Worm (Caenorhabditis elegans): ENCODE measurements around the gene pcp-5.

Gene pcp-5

ce11 chrIII:7892333-7892732, 15.1 kb downstream of the pcp-5 start:
- no peak for TF ChIP-seq ceh-83 (GFP tag; optimal IDR thresholded peaks at IDR 0.05)
- no peak for TF ChIP-seq mep-1 (tag; optimal IDR thresholded peaks at IDR 0.05)
- TF ChIP-seq sem-2 (GFP tag; optimal IDR thresholded peaks at IDR 0.05): no peak
- no peak for TF ChIP-seq blmp-1 (tag; optimal IDR thresholded peaks at IDR 0.05)
- no peak for TF ChIP-seq nhr-2 (tag; optimal IDR thresholded peaks at IDR 0.05)
- no peak for TF ChIP-seq mab-5 (tag; optimal IDR thresholded peaks at IDR 0.05)
- TF ChIP-seq bed-3 (GFP tag; optimal IDR thresholded peaks at IDR 0.05): no peak
- no peak for TF ChIP-seq unc-39 (tag; optimal IDR thresholded peaks at IDR 0.05)
- TF ChIP-seq nhr-28 (tag; optimal IDR thresholded peaks at IDR 0.05): no peak
- no peak for TF ChIP-seq ham-2 (GFP tag; optimal IDR thresholded peaks at IDR 0.05)
- no peak for TF ChIP-seq cnd-1 (tag; optimal IDR thresholded peaks at IDR 0.05)

- TF ChIP-seq unc-120 (tag; optimal IDR thresholded peaks at IDR 0.05; ENCODE audit: poor library complexity, severe bottlenecking): peak; percentile 68
- TF ChIP-seq M03D4.4 (tag; optimal IDR thresholded peaks at IDR 0.05): no peak
- peak; percentile 56 for TF ChIP-seq lsy-2 (tag; optimal IDR thresholded peaks at IDR 0.05)
- no peak for TF ChIP-seq lin-32 (GFP tag; optimal IDR thresholded peaks at IDR 0.05)
- TF ChIP-seq ces-1 (GFP tag; optimal IDR thresholded peaks at IDR 0.05): peak; percentile 59
- TF ChIP-seq drap-1 (GFP tag; optimal IDR thresholded peaks at IDR 0.05): no peak
- no peak for TF ChIP-seq elt-3 (tag; optimal IDR thresholded peaks at IDR 0.05)
- TF ChIP-seq ham-2 (GFP tag; optimal IDR thresholded peaks at IDR 0.05): peak; percentile 74
- TF ChIP-seq elt-1 (tag; optimal IDR thresholded peaks at IDR 0.05; ENCODE audit: borderline replicate concordance, insufficient read depth): no peak
- TF ChIP-seq ceh-43 (GFP tag; optimal IDR thresholded peaks at IDR 0.05): no peak
- TF ChIP-seq flh-1 (GFP tag; optimal IDR thresholded peaks at IDR 0.05): no peak
- no peak for TF ChIP-seq sptf-1 (tag; optimal IDR thresholded peaks at IDR 0.05)
- peak; percentile 71 for TF ChIP-seq pha-4 (tag; optimal IDR thresholded peaks at IDR 0.05)
- TF ChIP-seq sem-2 (GFP tag; optimal IDR thresholded peaks at IDR 0.05): no peak
- no peak for TF ChIP-seq ztf-11 (tag; optimal IDR thresholded peaks at IDR 0.05)
- peak; percentile 46 for TF ChIP-seq nhr-237 (tag; optimal IDR thresholded peaks at IDR 0.05)
- peak; percentile 77 for TF ChIP-seq nhr-2 (tag; optimal IDR thresholded peaks at IDR 0.05)
- peak; percentile 40 for TF ChIP-seq mep-1 (tag; optimal IDR thresholded peaks at IDR 0.05)
- TF ChIP-seq zip-8 (tag; optimal IDR thresholded peaks at IDR 0.05): no peak
- no peak for TF ChIP-seq nhr-76 (tag; optimal IDR thresholded peaks at IDR 0.05)
- TF ChIP-seq hlh-1 (tag; optimal IDR thresholded peaks at IDR 0.05): peak; percentile 93
- peak; percentile 68 for TF ChIP-seq mls-2 (tag; optimal IDR thresholded peaks at IDR 0.05)
- TF ChIP-seq lin-13 (tag; optimal IDR thresholded peaks at IDR 0.05): peak; percentile 19
- no peak for TF ChIP-seq unc-39 (tag; optimal IDR thresholded peaks at IDR 0.05)
- TF ChIP-seq ceh-83 (GFP tag; optimal IDR thresholded peaks at IDR 0.05): no peak
- peak; percentile 10 for TF ChIP-seq cnd-1 (tag; optimal IDR thresholded peaks at IDR 0.05)
- TF ChIP-seq nhr-28 (tag; optimal IDR thresholded peaks at IDR 0.05): no peak
- no peak for TF ChIP-seq snpc-4 (tag; optimal IDR thresholded peaks at IDR 0.05)
- TF ChIP-seq unc-62 (GFP tag; optimal IDR thresholded peaks at IDR 0.05): no peak
- TF ChIP-seq ceh-39 (tag; optimal IDR thresholded peaks at IDR 0.05): peak; percentile 8
- no peak for TF ChIP-seq tbx-8 (GFP tag; optimal IDR thresholded peaks at IDR 0.05)
- TF ChIP-seq nhr-12 (tag; optimal IDR thresholded peaks at IDR 0.05): no peak
- no peak for TF ChIP-seq bed-3 (GFP tag; optimal IDR thresholded peaks at IDR 0.05)
- TF ChIP-seq mab-5 (tag; optimal IDR thresholded peaks at IDR 0.05): no peak
- TF ChIP-seq blmp-1 (tag; optimal IDR thresholded peaks at IDR 0.05): no peak
These were observed 15.7 kb downstream of the pcp-5 start, which contains the start of the genes ZK688.5 and fahd-1 for ce11 chrIII:7891573-7892306. Gene ZK688.5 (minus strand): TSS chrIII:7891623. Gene fahd-1 (plus strand): TSS chrIII:7892256.

ce11 chrIII:7889036-7889435, 18.4 kb downstream of the pcp-5 start:
- no peak for TF ChIP-seq sem-2 (GFP tag; optimal IDR thresholded peaks at IDR 0.05)
- TF ChIP-seq lin-13 (tag; optimal IDR thresholded peaks at IDR 0.05): no peak
- no peak for TF ChIP-seq nhr-28 (tag; optimal IDR thresholded peaks at IDR 0.05)
- no peak for TF ChIP-seq hlh-1 (tag; optimal IDR thresholded peaks at IDR 0.05)
- TF ChIP-seq lin-32 (GFP tag; optimal IDR thresholded peaks at IDR 0.05): no peak
- TF ChIP-seq tbx-8 (GFP tag; optimal IDR thresholded peaks at IDR 0.05): no peak
- TF ChIP-seq M03D4.4 (tag; optimal IDR thresholded peaks at IDR 0.05): no peak
- TF ChIP-seq nhr-237 (tag; optimal IDR thresholded peaks at IDR 0.05): no peak
- no peak for TF ChIP-seq mls-2 (tag; optimal IDR thresholded peaks at IDR 0.05)
